Fruit fly (Drosophila melanogaster): Measurements from ENCODE around the gene CG5001.

CG5001 gene

dm6 chr2L:1185642-1186497, at the start of gene CG5001 (continued):
- TF ChIP-seq Oli (tag; optimal IDR thresholded peaks at IDR 0.05): peak; percentile 83
- 0 out of 3 replicates have a peak, but pooled peaks have one; percentile 12 for TF ChIP-seq C15 (GFP tag; IDR thresholded peaks at IDR 0.05)
- peak; percentile 30 for TF ChIP-seq Usf (GFP tag; optimal IDR thresholded peaks at IDR 0.05)
- TF ChIP-seq az2 (GFP tag; optimal IDR thresholded peaks at IDR 0.05): peak; percentile 85
- TF ChIP-seq CG7963 (GFP tag; IDR thresholded peaks at IDR 0.05; ENCODE audit: partially characterized antibody): no peak
- TF ChIP-seq sna (GFP tag; IDR thresholded peaks at IDR 0.05; ENCODE audit: partially characterized antibody): peak; percentile 32; the same call in 1 of the 2 replicates
- no peak for TF ChIP-seq TFAM (GFP tag; optimal IDR thresholded peaks at IDR 0.05)
- TF ChIP-seq Doc3 (GFP tag; IDR thresholded peaks at IDR 0.05; ENCODE audit: partially characterized antibody): no peak
- no peak for TF ChIP-seq CG8765 (GFP tag; IDR thresholded peaks at IDR 0.05)
- TF ChIP-seq CG1024 (GFP tag; IDR thresholded peaks at IDR 0.05): peak; percentile 79
- peak; percentile 81 for TF ChIP-seq CG10267 (tag; optimal IDR thresholded peaks at IDR 0.05)
- TF ChIP-seq jigr1 (GFP tag; IDR thresholded peaks at IDR 0.05): no peak
- peak; percentile 54 for TF ChIP-seq Atf-2 (GFP tag; optimal IDR thresholded peaks at IDR 0.05)
- no peak; the same call in 1 of the 2 replicates for TF ChIP-seq GATAe (GFP tag; conservative IDR thresholded peaks at IDR 0.05)
- peak; percentile 100 for TF ChIP-seq CG6175 (GFP tag; IDR thresholded peaks at IDR 0.05)
- TF ChIP-seq klu (GFP tag; IDR thresholded peaks at IDR 0.05): peak; percentile 82
- no peak for TF ChIP-seq yki (optimal IDR thresholded peaks at IDR 0.05)
- peak; percentile 81 for TF ChIP-seq lilli (GFP tag; optimal IDR thresholded peaks at IDR 0.05)
- peak; percentile 92 for TF ChIP-seq zfh1 (GFP tag; IDR thresholded peaks at IDR 0.05)
- TF ChIP-seq tup (GFP tag; optimal IDR thresholded peaks at IDR 0.05): no peak
- TF ChIP-seq Gsc (GFP tag; IDR thresholded peaks at IDR 0.05): peak; percentile 40; the same call in 1 of the 2 replicates
- peak; percentile 82 for TF ChIP-seq chm (GFP tag; IDR thresholded peaks at IDR 0.05)
- peak; percentile 87 for TF ChIP-seq Drgx (GFP tag; IDR thresholded peaks at IDR 0.05)
- peak; percentile 88 for TF ChIP-seq CG30403 (GFP tag; optimal IDR thresholded peaks at IDR 0.05)
- peak; percentile 90 for TF ChIP-seq CG18262 (tag; optimal IDR thresholded peaks at IDR 0.05)
- TF ChIP-seq ac (GFP tag; optimal IDR thresholded peaks at IDR 0.05): no peak
- TF ChIP-seq lab (GFP tag; optimal IDR thresholded peaks at IDR 0.05): peak; percentile 94
- TF ChIP-seq luna (GFP tag; optimal IDR thresholded peaks at IDR 0.05): no peak
- TF ChIP-seq Doc2 (GFP tag; IDR thresholded peaks at IDR 0.05): no peak
- TF ChIP-seq CG34224 (GFP tag; IDR thresholded peaks at IDR 0.05; ENCODE audit: partially characterized antibody): peak; percentile 50; the same call in 1 of the 3 replicates
- TF ChIP-seq CG2875 (GFP tag; optimal IDR thresholded peaks at IDR 0.05): no peak
- TF ChIP-seq CG18476 (GFP tag; optimal IDR thresholded peaks at IDR 0.05): peak; percentile 67
- TF ChIP-seq bigmax (GFP tag; optimal IDR thresholded peaks at IDR 0.05): no peak
- peak; percentile 76 for TF ChIP-seq CG15601 (tag; optimal IDR thresholded peaks at IDR 0.05)
- TF ChIP-seq Bdp1 (GFP tag; optimal IDR thresholded peaks at IDR 0.05): peak; percentile 28
- TF ChIP-seq br (optimal IDR thresholded peaks at IDR 0.05): no peak
- peak; percentile 85 for TF ChIP-seq Aef1 (GFP tag; IDR thresholded peaks at IDR 0.05)
- TF ChIP-seq ro (GFP tag; IDR thresholded peaks at IDR 0.05): peak; percentile 52
- peak; percentile 80 for TF ChIP-seq CG4820 (GFP tag; optimal IDR thresholded peaks at IDR 0.05)
- TF ChIP-seq CG4404 (GFP tag; IDR thresholded peaks at IDR 0.05): peak; percentile 41; the same call in 1 of the 2 replicates
- peak; percentile 84 for TF ChIP-seq CG4328 (GFP tag; optimal IDR thresholded peaks at IDR 0.05)
- TF ChIP-seq HLH54F (GFP tag; optimal IDR thresholded peaks at IDR 0.05): peak; percentile 62
- no peak for TF ChIP-seq CG15479 (GFP tag; optimal IDR thresholded peaks at IDR 0.05)
- no peak for TF ChIP-seq pb (GFP tag; optimal IDR thresholded peaks at IDR 0.05)
- no peak for TF ChIP-seq Poxn (GFP tag; IDR thresholded peaks at IDR 0.05)
- TF ChIP-seq CG9932 (GFP tag; IDR thresholded peaks at IDR 0.05): peak; percentile 88
- no peak for TF ChIP-seq CG17186 (GFP tag; optimal IDR thresholded peaks at IDR 0.05)
- peak; percentile 61 for TF ChIP-seq CG6854 (GFP tag; optimal IDR thresholded peaks at IDR 0.05)
- 0 out of 2 replicates have a peak, but pooled peaks have one; percentile 39 for TF ChIP-seq CG10959 (GFP tag; IDR thresholded peaks at IDR 0.05)
- peak; percentile 74 for TF ChIP-seq CG10654 (GFP tag; optimal IDR thresholded peaks at IDR 0.05)

Measured in whole organism, embryonic.